Worm (Caenorhabditis elegans): ENCODE results near the gene Y73C8C.10.

Gene Y73C8C.10

ce11 chrV:3133293-3133755, 5.8 kb upstream of the Y73C8C.10 start, which contains the start of gene F02C9.2:
Gene F02C9.2 (plus strand): TSS chrV:3133705.
- TF ChIP-seq ceh-22 (tag; optimal IDR thresholded peaks at IDR 0.05) = no peak
- no peak for TF ChIP-seq unc-3 (GFP tag; conservative IDR thresholded peaks at IDR 0.05)
- TF ChIP-seq unc-3 (tag; optimal IDR thresholded peaks at IDR 0.05) = no peak
- no peak for TF ChIP-seq elt-4 (tag; optimal IDR thresholded peaks at IDR 0.05)
- TF ChIP-seq dve-1 (tag; optimal IDR thresholded peaks at IDR 0.05) = no peak
- TF ChIP-seq ref-2 (tag; optimal IDR thresholded peaks at IDR 0.05) = no peak
- TF ChIP-seq C38D4.7 (GFP tag; optimal IDR thresholded peaks at IDR 0.05) = no peak
- no peak for TF ChIP-seq tbx-7 (tag; optimal IDR thresholded peaks at IDR 0.05)
- TF ChIP-seq madf-2 (tag; optimal IDR thresholded peaks at IDR 0.05) = no peak
- no peak for TF ChIP-seq dmd-4 (tag; optimal IDR thresholded peaks at IDR 0.05; ENCODE audit: borderline replicate concordance)
- TF ChIP-seq ceh-2 (tag; optimal IDR thresholded peaks at IDR 0.05) = no peak
- TF ChIP-seq K09A11.1 (tag; optimal IDR thresholded peaks at IDR 0.05; ENCODE audit: insufficient read depth) = no peak
- no peak for TF ChIP-seq ceh-45 (GFP tag; IDR thresholded peaks at IDR 0.05)

- TF ChIP-seq T23F11.4 (GFP tag; optimal IDR thresholded peaks at IDR 0.05) (no peak), hlh-15 (tag; optimal IDR thresholded peaks at IDR 0.05) (no peak), rnt-1 (tag; optimal IDR thresholded peaks at IDR 0.05) (no peak), pha-4 (tag; optimal IDR thresholded peaks at IDR 0.05) (no peak), sdc-2 (tag; optimal IDR thresholded peaks at IDR 0.05) (no peak), eyg-1 (tag; optimal IDR thresholded peaks at IDR 0.05) (no peak), K02D7.2 (tag; optimal IDR thresholded peaks at IDR 0.05) (no peak)
These were observed 4.5 kb upstream of the Y73C8C.10 start for ce11 chrV:3132116-3132515.

- no peak for TF ChIP-seq hlh-15 (tag; optimal IDR thresholded peaks at IDR 0.05)
- TF ChIP-seq lin-11 (tag; optimal IDR thresholded peaks at IDR 0.05) = no peak
- TF ChIP-seq zip-5 (tag; optimal IDR thresholded peaks at IDR 0.05) = no peak
- TF ChIP-seq Y22D7AL.16 (tag; optimal IDR thresholded peaks at IDR 0.05) = no peak
- no peak for TF ChIP-seq npax-4 (tag; optimal IDR thresholded peaks at IDR 0.05)
These were observed 1.2 kb upstream of the Y73C8C.10 start, which contains the start of gene tat-6 for ce11 chrV:3128803-3129202. Gene tat-6 (plus strand): TSS chrV:3129103.

ce11 chrV:3124912-3125311, 2.7 kb downstream of the Y73C8C.10 start, which contains the start of gene Y73C8C.12:
Gene Y73C8C.12 (plus strand): TSS chrV:3125212.
- no peak for TF ChIP-seq hlh-6 (tag; optimal IDR thresholded peaks at IDR 0.05)
- TF ChIP-seq ceh-22 (tag; optimal IDR thresholded peaks at IDR 0.05) = no peak

- no peak for TF ChIP-seq sox-2 (GFP tag; IDR thresholded peaks at IDR 0.05)
- no peak for TF ChIP-seq ets-4 (tag; optimal IDR thresholded peaks at IDR 0.05)
- no peak for TF ChIP-seq hlh-15 (tag; optimal IDR thresholded peaks at IDR 0.05)
- no peak for TF ChIP-seq hlh-30 (tag; optimal IDR thresholded peaks at IDR 0.05; ENCODE audit: insufficient read depth)
- no peak for TF ChIP-seq madf-2 (tag; optimal IDR thresholded peaks at IDR 0.05)
- TF ChIP-seq sox-4 (tag; optimal IDR thresholded peaks at IDR 0.05) = no peak
- no peak for TF ChIP-seq K02D7.2 (tag; optimal IDR thresholded peaks at IDR 0.05)
- no peak for TF ChIP-seq sdc-2 (tag; optimal IDR thresholded peaks at IDR 0.05)
- TF ChIP-seq tbx-7 (tag; optimal IDR thresholded peaks at IDR 0.05) = no peak
- TF ChIP-seq T23F11.4 (GFP tag; optimal IDR thresholded peaks at IDR 0.05) = no peak
- TF ChIP-seq ceh-2 (tag; optimal IDR thresholded peaks at IDR 0.05) = no peak
- no peak for TF ChIP-seq Y22D7AL.16 (tag; optimal IDR thresholded peaks at IDR 0.05)
- TF ChIP-seq ceh-6 (GFP tag; optimal IDR thresholded peaks at IDR 0.05) = no peak
- no peak for TF ChIP-seq ztf-16 (tag; optimal IDR thresholded peaks at IDR 0.05)
- no peak for TF ChIP-seq pha-2 (tag; optimal IDR thresholded peaks at IDR 0.05)
- no peak for TF ChIP-seq ceh-24 (tag; optimal IDR thresholded peaks at IDR 0.05)
- TF ChIP-seq unc-3 (GFP tag; conservative IDR thresholded peaks at IDR 0.05) = no peak
- TF ChIP-seq unc-3 (tag; optimal IDR thresholded peaks at IDR 0.05) = no peak
- no peak for TF ChIP-seq fkh-10 (GFP tag; optimal IDR thresholded peaks at IDR 0.05)
These were observed 5.2 kb downstream of the Y73C8C.10 start for ce11 chrV:3122403-3122802.
